Worm (Caenorhabditis elegans) whole organism, L4 larva: Measurements from ENCODE around the gene pxmp-4.

Experiments used
- F10B5.3 ChIP-seq: sonication (generic microtip); optimal IDR thresholded peaks from 2 replicates; lab custom pipeline; 2016; ENCODE audit warnings: mild to moderate bottlenecking, missing genetic modification characterization, missing compliant biosample characterization
- F49E8.2 ChIP-seq: sonication (generic microtip); optimal IDR thresholded peaks from 2 replicates; lab custom pipeline; 2016; ENCODE audit warnings: missing compliant biosample characterization, mild to moderate bottlenecking, missing genetic modification characterization, borderline replicate concordance
- T26A8.4 ChIP-seq: fragments of 200-800 bp; sonication (Bioruptor generic); IDR thresholded peaks from 2 replicates; pipeline ENCODE4 v1.3.6; 2022; ENCODE audit warnings: missing genetic modification characterization, missing compliant biosample characterization
- Y75B8A.6 ChIP-seq: fragments of 200-800 bp; sonication (Bioruptor generic); IDR thresholded peaks from 2 replicates; pipeline ENCODE4 v1.3.6; 2022; ENCODE audit warnings: missing genetic modification reagents, missing genetic modification characterization, missing compliant biosample characterization
- aly-2 ChIP-seq: sonication (generic microtip); optimal IDR thresholded peaks from 2 replicates; lab custom pipeline; 2018; ENCODE audit warnings: missing biosample characterization, missing genetic modification characterization
- ceh-32 ChIP-seq: sonication (generic microtip); optimal IDR thresholded peaks from 2 replicates; lab custom pipeline; 2016; ENCODE audit warnings: mild to moderate bottlenecking, missing genetic modification characterization, missing compliant biosample characterization; ENCODE audit not compliant: poor library complexity
- ceh-62 ChIP-seq: sonication (generic microtip); optimal IDR thresholded peaks from 2 replicates; lab custom pipeline; 2017; ENCODE audit warnings: missing biosample characterization, missing genetic modification characterization
- ces-1 ChIP-seq: fragments of 150-350 bp; sonication (generic microtip); optimal IDR thresholded peaks from 4 replicates; lab custom pipeline; 2014; ENCODE audit warnings: missing biosample characterization, missing genetic modification reagents, missing genetic modification characterization
- cey-2 ChIP-seq: sonication (generic microtip); optimal IDR thresholded peaks from 3 replicates; lab custom pipeline; 2017; ENCODE audit warnings: missing genetic modification characterization, mild to moderate bottlenecking, missing compliant biosample characterization, antibody characterized with exemption, borderline replicate concordance; ENCODE audit not compliant: insufficient read depth
- daf-12 ChIP-seq: fragments of 150-350 bp; optimal IDR thresholded peaks from 2 replicates; lab custom pipeline; 2014; ENCODE audit warnings: missing biosample characterization, missing genetic modification reagents, missing genetic modification characterization
- daf-19 ChIP-seq: fragments of 200-800 bp; sonication (Bioruptor generic); conservative IDR thresholded peaks from 2 replicates; pipeline ENCODE4 v1.3.6; 2022; ENCODE audit warnings: missing genetic modification characterization, missing compliant biosample characterization
- duxl-1 ChIP-seq: sonication (generic microtip); optimal IDR thresholded peaks from 2 replicates; lab custom pipeline; 2016; ENCODE audit warnings: mild to moderate bottlenecking, missing genetic modification characterization, moderate library complexity, missing compliant biosample characterization; ENCODE audit not compliant: poor library complexity
- dve-1 ChIP-seq: sonication (generic microtip); optimal IDR thresholded peaks from 2 replicates; lab custom pipeline; 2017; ENCODE audit warnings: antibody characterized with exemption, mild to moderate bottlenecking, missing genetic modification characterization, missing compliant biosample characterization; ENCODE audit not compliant: insufficient read depth
- fkh-10 ChIP-seq: fragments of 150-350 bp; optimal IDR thresholded peaks from 2 replicates; lab custom pipeline; 2014; ENCODE audit warnings: missing biosample characterization, missing genetic modification reagents, missing genetic modification characterization
- hif-1 ChIP-seq, 2 experiments: sonication (generic microtip); optimal IDR thresholded peaks; 2 replicates each; lab custom pipeline; 2016 to 2017; ENCODE audit warnings: missing compliant biosample characterization in 2 of 2, missing genetic modification characterization in 2 of 2, missing genetic modification reagents in 2 of 2, missing genotype in 2 of 2, mild to moderate bottlenecking in 1 of 2
- hlh-11 ChIP-seq: fragments of 200-800 bp; sonication (Bioruptor generic); optimal IDR thresholded peaks from 2 replicates; lab custom pipeline; 2018; ENCODE audit warnings: mild to moderate bottlenecking, missing genetic modification characterization, missing compliant biosample characterization
- hlh-30 ChIP-seq: sonication (generic microtip); optimal IDR thresholded peaks from 2 replicates; lab custom pipeline; 2017; ENCODE audit warnings: antibody characterized with exemption, mild to moderate bottlenecking, missing genetic modification characterization, missing compliant biosample characterization; ENCODE audit not compliant: insufficient read depth
- jun-1 ChIP-seq: fragments of 150-350 bp; optimal IDR thresholded peaks from 2 replicates; lab custom pipeline; 2014; ENCODE audit warnings: missing biosample characterization, missing genetic modification reagents, missing genetic modification characterization
- mdl-1 ChIP-seq, 2 experiments: fragments of 150-350 bp in 1 of 2; sonication (generic microtip) in 1 of 2; optimal IDR thresholded peaks; 2 replicates each; lab custom pipeline; 2014 to 2017; ENCODE audit warnings: missing biosample characterization in 2 of 2, missing genetic modification characterization in 2 of 2
- mes-2 ChIP-seq: sonication (generic microtip); optimal IDR thresholded peaks from 2 replicates; lab custom pipeline; 2016; ENCODE audit warnings: missing genotype, mild to moderate bottlenecking, missing genetic modification characterization, missing compliant biosample characterization; ENCODE audit not compliant: poor library complexity, severe bottlenecking
- mxl-2 ChIP-seq: fragments of 200-800 bp; sonication (Bioruptor generic); conservative IDR thresholded peaks from 2 replicates; pipeline ENCODE4 v1.3.6; 2022; ENCODE audit warnings: missing genetic modification reagents, missing genetic modification characterization, missing compliant biosample characterization
- mxl-3 ChIP-seq: fragments of 200-800 bp; sonication (Bioruptor generic); optimal IDR thresholded peaks from 2 replicates; lab custom pipeline; 2018; ENCODE audit warnings: mild to moderate bottlenecking, missing genetic modification characterization, missing compliant biosample characterization
- nhr-237 ChIP-seq: sonication (generic microtip); optimal IDR thresholded peaks from 2 replicates; lab custom pipeline; 2017; ENCODE audit warnings: missing biosample characterization, missing genetic modification characterization
- nhr-25 ChIP-seq: sonication (generic microtip); optimal IDR thresholded peaks from 2 replicates; lab custom pipeline; 2017; ENCODE audit warnings: missing genetic modification characterization, mild to moderate bottlenecking, missing compliant biosample characterization, antibody characterized with exemption, moderate library complexity, borderline replicate concordance; ENCODE audit not compliant: insufficient read depth
- nhr-28 ChIP-seq: fragments of 150-350 bp; optimal IDR thresholded peaks from 2 replicates; lab custom pipeline; 2014; ENCODE audit warnings: missing biosample characterization, missing genetic modification characterization
- rbr-2 ChIP-seq: sonication (generic microtip); optimal IDR thresholded peaks from 2 replicates; lab custom pipeline; 2016; ENCODE audit warnings: missing genotype, missing genetic modification characterization, missing compliant biosample characterization
- skn-1 ChIP-seq: fragments of 150-350 bp; optimal IDR thresholded peaks from 2 replicates; lab custom pipeline; 2014; ENCODE audit warnings: missing biosample characterization, missing genetic modification characterization
- snpc-4 ChIP-seq: fragments of 150-350 bp; optimal IDR thresholded peaks from 2 replicates; lab custom pipeline; 2014; ENCODE audit warnings: missing biosample characterization, missing genetic modification characterization
- spr-1 ChIP-seq: sonication (generic microtip); optimal IDR thresholded peaks from 2 replicates; lab custom pipeline; 2016; ENCODE audit warnings: mild to moderate bottlenecking, missing genetic modification characterization, missing compliant biosample characterization
- unc-39 ChIP-seq: sonication (generic microtip); optimal IDR thresholded peaks from 2 replicates; lab custom pipeline; 2017; ENCODE audit warnings: missing biosample characterization, missing genetic modification characterization
- unc-62 ChIP-seq, 3 experiments: fragments of 150-350 bp in 1 of 3; sonication (generic microtip); optimal IDR thresholded peaks in 2 of 3; peaks in 1 of 3; 1 replicate in 1 of 3; 2 replicates in 2 of 3; lab custom pipeline; 2014 to 2017; ENCODE audit warnings: missing biosample characterization in 3 of 3, missing genetic modification characterization in 3 of 3, missing genetic modification reagents in 3 of 3, missing genotype in 1 of 3
- vab-7 ChIP-seq: fragments of 200-800 bp; sonication (Bioruptor generic); IDR thresholded peaks from 2 replicates; pipeline ENCODE4 v1.3.6; 2022; ENCODE audit warnings: missing genetic modification reagents, missing genetic modification characterization, missing compliant biosample characterization
- zip-2 ChIP-seq: fragments of 150-350 bp; optimal IDR thresholded peaks from 2 replicates; lab custom pipeline; 2014; ENCODE audit warnings: missing biosample characterization, missing genetic modification characterization

The pxmp-4 gene

DNA sequence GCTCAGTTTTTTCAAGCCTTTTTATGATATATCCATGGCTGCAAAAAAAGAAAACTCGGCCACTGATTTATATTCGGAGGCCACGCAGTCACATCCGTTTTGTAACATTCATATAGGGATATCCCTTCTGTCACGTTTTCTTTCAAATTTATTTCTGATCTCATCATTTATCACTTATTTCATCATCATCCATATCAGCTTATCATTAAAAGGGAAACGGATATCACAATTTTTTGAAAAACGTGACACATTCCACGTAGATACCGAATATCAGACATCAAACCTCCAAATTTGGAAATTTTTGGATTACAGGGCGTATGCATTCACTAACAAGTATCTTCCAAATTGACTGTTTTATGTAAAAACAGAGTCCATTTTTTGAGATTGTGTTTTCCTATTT, 34.2 kb downstream of the pxmp-4 start (continued):
- TF ChIP-seq unc-62 (GFP tag; optimal IDR thresholded peaks at IDR 0.05 in 1 of 2; lab: Kevin White, UChicago) (peak in 1 of 2 experiments; percentile 85), unc-62 (tag; optimal IDR thresholded peaks at IDR 0.05; lab: Kevin White, UChicago) (no peak), jun-1 (tag; lab: Kevin White, UChicago) (no peak), T26A8.4 (GFP tag; lab: Robert Waterston, UW) (no peak), daf-19 (GFP tag; lab: Robert Waterston, UW) (no peak), snpc-4 (tag; lab: Kevin White, UChicago) (no peak), mdl-1 (tag; optimal IDR thresholded peaks at IDR 0.05; lab: Kevin White, UChicago) (peak; percentile 17 to 67), ceh-62 (tag; lab: Kevin White, UChicago) (no peak)

DNA sequence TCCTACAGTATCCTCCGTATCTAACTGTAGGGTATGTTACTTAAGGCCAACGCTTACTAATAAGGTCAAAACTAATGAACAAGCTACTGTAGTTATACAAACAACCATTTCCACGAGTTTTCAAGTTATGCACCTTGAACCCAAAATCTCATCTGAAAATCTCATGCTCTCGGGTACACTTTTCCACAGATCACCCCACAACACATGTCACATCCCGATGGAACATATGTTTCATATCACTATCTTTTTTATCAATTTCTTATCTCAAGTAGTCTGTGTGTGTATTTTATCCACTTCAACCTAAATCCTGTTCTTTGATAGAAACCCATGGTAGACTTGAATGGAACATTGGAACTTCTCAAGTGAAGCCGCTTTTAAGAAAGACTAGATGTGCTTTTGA, 36.7 kb downstream of the pxmp-4 start:
- TF ChIP-seq snpc-4 (tag; lab: Kevin White, UChicago): no peak
- TF ChIP-seq unc-62 (GFP tag; optimal IDR thresholded peaks at IDR 0.05 in 1 of 2; lab: Kevin White, UChicago): peak in 1 of 2 experiments; percentile 72
- no peak for TF ChIP-seq unc-62 (tag; optimal IDR thresholded peaks at IDR 0.05; lab: Kevin White, UChicago)
- TF ChIP-seq hlh-11 (tag; lab: Kevin White, UChicago): peak; percentile 45
- peak; percentile 55 for TF ChIP-seq mxl-3
- peak; percentile 67 for TF ChIP-seq nhr-28 (tag; lab: Kevin White, UChicago)
- TF ChIP-seq hlh-30: peak; percentile 36
- TF ChIP-seq rbr-2 (tag; lab: Kevin White, UChicago): no peak
- TF ChIP-seq fkh-10 (GFP tag; lab: Kevin White, UChicago): no peak
- TF ChIP-seq daf-12 (tag; lab: Kevin White, UChicago): no peak
- no peak for TF ChIP-seq mxl-2 (GFP tag; lab: Robert Waterston, UW)

DNA sequence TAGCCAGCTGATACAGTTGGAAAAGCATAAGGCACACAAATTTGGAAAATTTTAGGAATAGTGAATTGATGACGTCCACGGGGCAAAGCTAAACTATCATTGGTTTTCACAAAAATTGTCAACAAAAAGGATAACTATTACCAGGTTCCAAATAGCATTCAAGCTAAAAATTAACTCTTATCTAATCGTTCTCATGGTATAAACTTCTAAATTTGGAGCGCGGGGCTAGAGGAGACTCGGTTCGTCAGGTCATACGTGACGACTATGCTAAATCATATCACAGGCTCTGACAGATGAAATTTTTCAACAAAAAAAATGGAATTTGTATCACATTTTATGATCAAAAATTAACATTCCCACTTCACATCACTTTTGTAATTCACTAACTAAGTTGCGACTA, 37.8 kb downstream of the pxmp-4 start:
- TF ChIP-seq F10B5.3 (tag; lab: Kevin White, UChicago) (no peak), dve-1 (no peak), fkh-10 (GFP tag; lab: Kevin White, UChicago) (no peak)

DNA sequence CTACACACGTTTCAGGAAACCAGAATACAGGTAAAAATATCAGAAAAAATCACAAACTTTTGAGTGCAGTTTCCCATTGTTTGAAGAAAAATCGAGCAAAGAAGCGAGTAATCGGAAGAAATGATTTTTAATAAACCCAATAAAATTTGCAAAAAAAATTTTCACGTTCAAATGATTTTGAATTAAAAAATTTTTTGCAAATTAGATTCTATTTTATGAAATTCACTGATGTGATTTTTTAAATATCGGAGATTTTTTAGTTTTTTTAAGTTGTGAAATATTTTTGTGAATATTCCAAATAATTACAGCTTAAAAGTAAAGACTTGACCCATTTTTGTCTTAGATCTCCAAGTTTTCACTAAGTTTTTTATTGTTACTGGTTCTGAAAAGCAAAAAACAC, 38.8 kb downstream of the pxmp-4 start, which contains the start of gene pnp-1:
TSS of gene pnp-1 (minus strand) at position 101 of the 400 bp plus-strand sequence.
- TF ChIP-seq spr-1: no peak
- no peak for TF ChIP-seq unc-39 (tag; lab: Kevin White, UChicago)
- no peak for TF ChIP-seq nhr-237 (tag; lab: Kevin White, UChicago)
- no peak for TF ChIP-seq vab-7
- TF ChIP-seq duxl-1 (tag; lab: Kevin White, UChicago): no peak
- no peak for TF ChIP-seq nhr-25 (tag; lab: Kevin White, UChicago)
- no peak for TF ChIP-seq zip-2 (tag; lab: Kevin White, UChicago)
- TF ChIP-seq hif-1 (tag; optimal IDR thresholded peaks at IDR 0.05; lab: Kevin White, UChicago): no peak
- no peak for TF ChIP-seq F49E8.2
- no peak for TF ChIP-seq ces-1 (GFP tag; lab: Kevin White, UChicago)
- no peak for TF ChIP-seq ceh-32 (tag; lab: Kevin White, UChicago)
- TF ChIP-seq Y75B8A.6 (GFP tag; lab: Robert Waterston, UW): no peak
- TF ChIP-seq skn-1 (tag; lab: Kevin White, UChicago): no peak
- no peak for TF ChIP-seq fkh-10 (GFP tag; lab: Kevin White, UChicago)
- no peak for TF ChIP-seq dve-1
- TF ChIP-seq mes-2 (tag; lab: Kevin White, UChicago): no peak
- TF ChIP-seq aly-2 (tag; lab: Kevin White, UChicago): no peak
- TF ChIP-seq cey-2 (tag; lab: Kevin White, UChicago): no peak
- TF ChIP-seq, all 104 proteins: peak for 0
